Worm (Caenorhabditis elegans) whole organism, L3 larva: ENCODE results near the gene T10D4.15.
"Not testable (repeated sequence)": the region's sequence is repeated elsewhere in the genome, so short reads cannot be mapped to it uniquely, and the experiment has no call there.

Experiments used
- ZK546.5 ChIP-seq: sonication (generic microtip); optimal IDR thresholded peaks from 2 replicates; lab custom pipeline; 2017; ENCODE audit warnings: missing biosample characterization, missing genetic modification characterization
- aly-2 ChIP-seq: fragments of 150-350 bp; optimal IDR thresholded peaks from 2 replicates; lab custom pipeline; 2014; ENCODE audit warnings: missing biosample characterization, missing genetic modification characterization
- ama-1 ChIP-seq: fragments of 150-350 bp; optimal IDR thresholded peaks from 2 replicates; lab custom pipeline; 2018
- ceh-16 ChIP-seq: sonication (generic microtip); optimal IDR thresholded peaks from 2 replicates; lab custom pipeline; 2017; ENCODE audit warnings: missing biosample characterization, missing genetic modification characterization
- ceh-28 ChIP-seq: fragments of 150-350 bp; optimal IDR thresholded peaks from 2 replicates; lab custom pipeline; 2014; ENCODE audit warnings: missing biosample characterization, missing genetic modification reagents, missing genetic modification characterization
- egl-27 ChIP-seq: sonication (generic microtip); optimal IDR thresholded peaks from 4 replicates; lab custom pipeline; 2017; ENCODE audit warnings: missing biosample characterization, missing genetic modification reagents, missing genetic modification characterization
- egl-5 ChIP-seq: fragments of 150-350 bp; optimal IDR thresholded peaks from 2 replicates; lab custom pipeline; 2017; ENCODE audit warnings: missing biosample characterization, missing genetic modification reagents, missing genetic modification characterization, inconsistent platforms
- elt-2 ChIP-seq: sonication (generic microtip); optimal IDR thresholded peaks from 2 replicates; lab custom pipeline; 2016; ENCODE audit warnings: missing genetic modification reagents, mild to moderate bottlenecking, missing genetic modification characterization, missing compliant biosample characterization
- elt-3 ChIP-seq, 3 experiments: fragments of 150-350 bp in 1 of 3; sonication (generic microtip) in 2 of 3; optimal IDR thresholded peaks; 2 replicates in 2 of 3; 4 replicates in 1 of 3; lab custom pipeline; 2014 to 2017; ENCODE audit warnings: missing biosample characterization in 3 of 3, missing genetic modification characterization in 3 of 3
- eor-1 ChIP-seq, 2 experiments: fragments of 150-350 bp; optimal IDR thresholded peaks; 2 replicates each; lab custom pipeline; 2014 to 2018; ENCODE audit warnings: missing biosample characterization in 2 of 2, missing genetic modification characterization in 2 of 2
- fkh-2 ChIP-seq: fragments of 150-350 bp; optimal IDR thresholded peaks from 2 replicates; lab custom pipeline; 2014; ENCODE audit warnings: missing biosample characterization, missing genetic modification reagents, missing genetic modification characterization
- hmg-11 ChIP-seq: sonication (generic microtip); optimal IDR thresholded peaks from 2 replicates; lab custom pipeline; 2016; ENCODE audit warnings: missing genetic modification characterization, missing compliant biosample characterization
- lin-15B ChIP-seq: fragments of 150-350 bp; optimal IDR thresholded peaks from 2 replicates; lab custom pipeline; 2014; ENCODE audit warnings: missing biosample characterization, missing genetic modification characterization
- lin-39 ChIP-seq: fragments of 150-350 bp; optimal IDR thresholded peaks from 2 replicates; lab custom pipeline; 2018; ENCODE audit warnings: missing biosample characterization, missing genetic modification reagents, missing genetic modification characterization
- lsy-12 ChIP-seq: sonication (generic microtip); optimal IDR thresholded peaks from 2 replicates; lab custom pipeline; 2016; ENCODE audit warnings: mild to moderate bottlenecking, missing genetic modification characterization, missing compliant biosample characterization
- mdl-1 ChIP-seq: fragments of 150-350 bp; optimal IDR thresholded peaks from 2 replicates; lab custom pipeline; 2014; ENCODE audit warnings: missing biosample characterization, missing genetic modification characterization
- nfya-1 ChIP-seq: sonication (generic microtip); optimal IDR thresholded peaks from 2 replicates; lab custom pipeline; 2017; ENCODE audit warnings: missing genetic modification characterization, mild to moderate bottlenecking, missing compliant biosample characterization, antibody characterized with exemption, moderate library complexity; ENCODE audit not compliant: insufficient read depth
- nhr-11 ChIP-seq: fragments of 150-350 bp; optimal IDR thresholded peaks from 2 replicates; lab custom pipeline; 2014; ENCODE audit warnings: missing biosample characterization, missing genetic modification characterization
- nhr-237 ChIP-seq: fragments of 150-350 bp; optimal IDR thresholded peaks from 2 replicates; lab custom pipeline; 2014; ENCODE audit warnings: missing biosample characterization, missing genetic modification characterization
- nhr-25 ChIP-seq: sonication (generic microtip); optimal IDR thresholded peaks from 2 replicates; lab custom pipeline; 2017; ENCODE audit warnings: missing biosample characterization, missing genetic modification characterization
- nhr-28 ChIP-seq: fragments of 150-350 bp; optimal IDR thresholded peaks from 2 replicates; lab custom pipeline; 2014; ENCODE audit warnings: missing biosample characterization, missing genetic modification characterization
- nhr-43 ChIP-seq: sonication (generic microtip); optimal IDR thresholded peaks from 2 replicates; lab custom pipeline; 2016; ENCODE audit warnings: mild to moderate bottlenecking, missing genetic modification characterization, missing compliant biosample characterization; ENCODE audit not compliant: poor library complexity, severe bottlenecking
- nhr-67 ChIP-seq: fragments of 150-350 bp; optimal IDR thresholded peaks from 2 replicates; lab custom pipeline; 2014; ENCODE audit warnings: missing biosample characterization, missing genetic modification characterization
- nhr-77 ChIP-seq: fragments of 150-350 bp; optimal IDR thresholded peaks from 2 replicates; lab custom pipeline; 2014; ENCODE audit warnings: missing biosample characterization, missing genetic modification characterization
- pha-4 ChIP-seq: fragments of 150-350 bp; optimal IDR thresholded peaks from 2 replicates; lab custom pipeline; 2014; ENCODE audit warnings: missing biosample characterization, missing genetic modification reagents, missing genetic modification characterization
- pqm-1 ChIP-seq: fragments of 150-350 bp; optimal IDR thresholded peaks from 2 replicates; lab custom pipeline; 2017; ENCODE audit warnings: missing biosample characterization, missing genetic modification characterization, inconsistent platforms
- skn-1 ChIP-seq: fragments of 150-350 bp; optimal IDR thresholded peaks from 2 replicates; lab custom pipeline; 2014; ENCODE audit warnings: missing biosample characterization, missing genetic modification characterization
- snpc-4 ChIP-seq: fragments of 150-350 bp; optimal IDR thresholded peaks from 2 replicates; lab custom pipeline; 2014; ENCODE audit warnings: missing biosample characterization, missing genetic modification characterization
- tbx-2 ChIP-seq: sonication (generic microtip); optimal IDR thresholded peaks from 2 replicates; lab custom pipeline; 2016; ENCODE audit warnings: mild to moderate bottlenecking, missing genetic modification characterization, missing compliant biosample characterization
- unc-39 ChIP-seq: sonication (generic microtip); optimal IDR thresholded peaks from 4 replicates; lab custom pipeline; 2017; ENCODE audit warnings: missing biosample characterization, missing genetic modification characterization
- unc-62 ChIP-seq: fragments of 150-350 bp; sonication (generic microtip); optimal IDR thresholded peaks from 4 replicates; lab custom pipeline; 2014; ENCODE audit warnings: missing biosample characterization, missing genetic modification reagents, missing genetic modification characterization
- ztf-11 ChIP-seq: fragments of 150-350 bp; optimal IDR thresholded peaks from 2 replicates; lab custom pipeline; 2014; ENCODE audit warnings: missing biosample characterization, missing genetic modification characterization
- ztf-4 ChIP-seq: fragments of 150-350 bp; optimal IDR thresholded peaks from 2 replicates; lab custom pipeline; 2014; ENCODE audit warnings: missing biosample characterization, missing genetic modification characterization

The T10D4.15 gene

DNA sequence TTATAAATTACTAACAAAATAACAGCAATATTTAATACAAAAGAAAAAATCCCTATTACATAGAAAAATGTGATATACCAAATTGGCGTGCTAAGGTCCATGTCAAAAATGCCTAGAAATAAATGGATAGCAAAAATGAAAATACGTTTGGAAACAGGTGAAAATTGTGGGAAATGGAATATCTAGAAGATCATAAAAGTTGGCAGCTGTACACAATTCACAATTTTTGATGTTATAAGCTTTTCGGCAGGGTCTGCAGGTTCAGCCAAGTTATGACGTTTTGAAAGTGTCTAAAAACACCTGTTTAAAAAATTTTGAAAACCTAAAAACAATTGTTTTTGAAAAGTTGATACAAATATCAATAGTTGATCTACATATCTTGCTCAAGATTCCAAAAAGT lies 3.1 kb upstream of the T10D4.15 start, which contains the start of gene sri-42:
sri-42 (minus strand) TSS at position 101 of the 400 bp plus-strand sequence.
- not testable (repeated sequence) for TF ChIP-seq nhr-25 (tag; lab: Kevin White, UChicago); eor-1 (tag; optimal IDR thresholded peaks at IDR 0.05; lab: Kevin White, UChicago); nhr-237

DNA sequence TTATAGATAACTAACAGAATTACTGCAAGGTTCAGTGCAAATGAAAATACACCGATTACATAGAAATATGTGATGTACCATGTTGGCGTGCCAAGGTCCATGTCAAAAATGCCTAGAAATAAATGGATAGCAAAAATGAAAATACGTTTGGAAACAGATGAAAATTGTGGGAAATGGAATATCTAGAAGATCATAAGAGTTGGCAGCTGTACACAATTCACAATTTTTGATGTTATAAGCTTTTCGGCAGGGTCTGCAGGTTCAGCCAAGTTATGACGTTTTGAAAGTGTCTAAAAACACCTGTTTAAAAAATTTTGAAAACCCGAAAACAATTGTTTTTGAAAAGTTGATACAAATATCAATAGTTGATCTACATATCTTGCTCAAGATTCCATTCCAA lies 1.4 kb upstream of the T10D4.15 start, which contains the start of gene sri-43:
sri-43 (minus strand) TSS at position 101 of the 400 bp plus-strand sequence.
- TF ChIP-seq lin-39 (tag; lab: Kevin White, UChicago); ceh-16 (tag; lab: Kevin White, UChicago); egl-5: not testable (repeated sequence)

DNA sequence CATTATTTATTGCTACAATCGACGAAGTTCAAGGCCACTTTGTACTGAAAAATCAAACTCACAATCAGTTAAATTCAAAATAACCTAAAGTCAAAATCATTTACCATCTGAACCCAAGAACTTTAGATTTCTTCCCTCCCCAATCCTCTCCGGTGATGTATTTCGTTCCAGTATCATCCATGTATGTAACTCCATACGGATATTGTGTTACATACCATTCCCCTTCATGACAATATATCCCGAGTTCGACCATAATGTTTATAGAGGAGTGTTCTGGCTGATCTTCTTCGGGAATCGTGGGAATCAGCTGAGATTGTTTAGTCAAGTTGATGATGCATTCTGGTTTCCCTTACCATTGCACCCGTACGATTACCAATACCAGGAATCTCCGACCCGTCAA lies 2.5 kb downstream of the T10D4.15 start:
- TF ChIP-seq nhr-77 (tag; lab: Kevin White, UChicago) (no peak), snpc-4 (tag; lab: Kevin White, UChicago) (no peak), ztf-11 (tag; lab: Kevin White, UChicago) (no peak), eor-1 (tag; optimal IDR thresholded peaks at IDR 0.05; lab: Kevin White, UChicago) (no peak), ceh-28 (tag; lab: Kevin White, UChicago) (no peak), unc-39 (tag; lab: Kevin White, UChicago) (no peak), lin-15B (tag; lab: Kevin White, UChicago) (no peak), pqm-1 (tag; lab: Kevin White, UChicago) (no peak), skn-1 (tag; lab: Kevin White, UChicago) (no peak), nhr-11 (tag; lab: Kevin White, UChicago) (no peak), aly-2 (tag; lab: Kevin White, UChicago) (no peak), nfya-1 (tag; lab: Kevin White, UChicago) (no peak), ama-1 (lab: Kevin White, UChicago) (no peak), unc-62 (GFP tag; lab: Kevin White, UChicago) (no peak), ztf-4 (tag; lab: Kevin White, UChicago) (no peak)

DNA sequence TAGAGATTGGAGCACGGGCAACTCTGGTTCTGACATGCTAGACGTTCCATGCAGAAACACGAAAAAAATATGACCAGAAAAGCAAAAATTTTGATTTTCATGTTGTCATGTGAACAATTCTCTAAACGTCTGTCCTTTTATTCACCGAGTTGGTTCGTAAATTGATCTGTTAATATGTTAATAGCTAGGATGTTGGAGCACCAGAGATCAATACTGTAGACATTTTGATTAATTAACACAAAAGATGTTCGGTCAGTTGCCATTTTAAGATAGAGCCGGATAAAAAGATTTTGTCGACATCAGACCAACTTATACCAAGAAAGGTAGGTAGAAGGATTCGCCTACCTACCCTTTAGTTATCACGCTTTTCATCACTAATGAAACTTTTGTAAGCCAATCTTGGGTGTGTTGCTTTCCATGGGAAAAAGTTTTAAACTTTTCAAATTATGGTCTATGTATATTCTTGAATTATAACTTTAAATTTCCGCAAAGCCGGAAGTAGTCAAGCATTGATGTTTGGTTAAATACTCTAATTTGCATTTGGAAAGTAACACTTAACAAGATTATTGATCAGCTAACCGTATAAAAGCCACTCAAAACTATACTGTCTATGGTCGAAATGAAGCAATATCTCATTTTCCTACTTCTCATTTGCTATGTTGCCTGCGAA lies 3.7 kb downstream of the T10D4.15 start, which contains the start of the genes T10D4.11 and T10D4.1:
T10D4.11 (minus strand) TSS at position 101 of the 670 bp plus-strand sequence.
T10D4.1 (plus strand) TSS at position 620 of the 670 bp plus-strand sequence.
- TF ChIP-seq elt-2 (tag; lab: Kevin White, UChicago) (no peak), nhr-237 (no peak), ama-1 (lab: Kevin White, UChicago) (no peak), elt-3 (tag; optimal IDR thresholded peaks at IDR 0.05; lab: Kevin White, UChicago) (no peak), nhr-11 (tag; lab: Kevin White, UChicago) (no peak), tbx-2 (tag; lab: Kevin White, UChicago) (no peak), pha-4 (tag; lab: Kevin White, UChicago) (no peak)
- TF ChIP-seq, all 47 proteins: peak for 0

DNA sequence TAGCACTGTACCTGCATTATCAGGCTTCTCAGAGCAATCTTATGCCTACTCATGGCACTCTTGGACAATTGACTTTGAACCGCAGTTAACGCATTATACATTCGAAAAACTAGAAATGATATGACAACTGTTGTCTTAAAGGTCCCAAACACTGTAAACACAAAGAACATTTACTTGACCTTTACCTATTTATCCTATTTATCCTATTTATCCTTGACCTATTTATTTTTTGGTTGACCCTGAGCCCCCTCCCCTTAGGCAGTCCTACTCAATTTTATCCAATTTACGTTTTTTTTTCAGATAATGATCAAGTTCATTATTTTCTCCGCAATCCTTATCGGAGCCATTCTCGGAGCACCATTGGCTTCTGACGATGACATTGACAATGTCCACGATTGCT lies 5.7 kb downstream of the T10D4.15 start, which contains the start of the genes T10D4.14 and T10D4.19:
T10D4.14 (minus strand) TSS at position 101 of the 400 bp plus-strand sequence.
T10D4.19 (plus strand) TSS at position 304 of the 400 bp plus-strand sequence.
- TF ChIP-seq ztf-4 (tag; lab: Kevin White, UChicago): no peak
- TF ChIP-seq ama-1 (lab: Kevin White, UChicago): no peak
- TF ChIP-seq nhr-67 (tag; lab: Kevin White, UChicago): no peak
- TF ChIP-seq pqm-1 (tag; lab: Kevin White, UChicago): no peak
- no peak for TF ChIP-seq fkh-2 (tag; lab: Kevin White, UChicago)
- TF ChIP-seq nfya-1 (tag; lab: Kevin White, UChicago): no peak
- TF ChIP-seq lsy-12 (tag; lab: Kevin White, UChicago): no peak

DNA sequence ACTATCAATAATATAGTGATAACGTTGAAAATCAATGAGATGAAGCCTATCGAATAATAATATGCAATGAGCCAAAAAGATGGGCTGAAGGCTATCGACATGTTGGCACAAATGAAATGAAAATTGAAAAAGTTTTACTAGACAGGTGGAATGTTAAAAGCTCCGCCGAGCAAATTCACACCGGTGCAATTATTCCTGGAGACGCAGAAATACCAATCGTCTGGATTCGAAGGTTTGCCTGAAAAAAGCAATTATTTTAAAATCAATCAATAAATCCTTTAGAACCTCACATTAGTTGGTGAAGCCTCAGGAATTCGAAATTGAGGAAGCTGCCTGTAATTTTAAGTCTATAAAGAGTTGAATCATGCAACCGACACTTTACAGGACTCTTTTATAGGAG lies 8.4 kb downstream of the T10D4.15 start, which contains the start of gene sri-32:
sri-32 (minus strand) TSS at position 101 of the 400 bp plus-strand sequence.
- TF ChIP-seq tbx-2 (tag; lab: Kevin White, UChicago) (no peak), pha-4 (tag; lab: Kevin White, UChicago) (no peak), nhr-43 (tag; lab: Kevin White, UChicago) (no peak), mdl-1 (tag; lab: Kevin White, UChicago) (no peak), eor-1 (tag; optimal IDR thresholded peaks at IDR 0.05; lab: Kevin White, UChicago) (no peak), hmg-11 (tag; lab: Kevin White, UChicago) (no peak), egl-27 (tag; lab: Kevin White, UChicago) (no peak), nhr-28 (tag; lab: Kevin White, UChicago) (no peak), ZK546.5 (tag; lab: Kevin White, UChicago) (no peak), nhr-25 (tag; lab: Kevin White, UChicago) (no peak), elt-2 (tag; lab: Kevin White, UChicago) (no peak), ama-1 (lab: Kevin White, UChicago) (no peak)
